Worm (Caenorhabditis elegans): ENCODE data around the gene cyn-17.

cyn-17 gene

DNA sequence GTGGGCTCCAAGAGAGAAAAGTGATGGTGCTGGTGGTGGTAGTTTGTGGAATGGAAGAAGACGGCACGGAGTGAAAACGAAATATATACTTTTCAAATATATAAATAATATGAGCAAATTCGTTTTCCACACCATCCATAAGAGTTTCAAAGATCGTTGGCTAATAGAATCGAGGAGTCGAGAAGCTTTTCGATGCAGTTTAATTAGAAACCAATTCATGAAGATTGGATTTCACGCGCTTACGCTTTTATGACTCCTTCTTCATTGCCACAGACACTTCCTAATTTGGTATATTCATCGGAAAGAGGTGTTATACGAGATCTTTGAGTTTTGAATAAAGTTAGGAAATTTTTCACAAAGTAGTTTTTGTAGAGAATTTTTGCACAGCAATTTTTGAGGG lies 51.2 kb downstream of the cyn-17 start:
- TF ChIP-seq unc-62 (GFP tag; optimal IDR thresholded peaks at IDR 0.05), result no peak

DNA sequence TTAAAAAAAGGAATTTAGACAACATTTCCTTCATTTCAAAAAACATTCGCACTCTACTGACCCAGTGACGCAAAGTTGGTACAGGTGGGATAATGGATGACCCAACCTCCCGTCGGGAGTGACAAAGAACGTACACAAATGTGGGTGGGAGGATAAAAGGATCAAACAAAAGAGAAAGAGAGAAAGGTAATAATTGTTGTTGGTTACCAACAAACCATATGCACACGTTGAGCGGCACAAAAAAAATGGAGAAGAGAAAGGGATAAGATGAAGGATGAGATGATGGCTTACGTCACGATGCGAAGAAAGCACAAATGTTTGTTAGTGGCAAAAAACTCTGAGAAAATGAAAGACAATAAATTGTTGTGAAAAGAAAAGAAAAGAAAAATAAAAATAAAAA lies 52.2 kb downstream of the cyn-17 start:
- TF ChIP-seq unc-62 (GFP tag; optimal IDR thresholded peaks at IDR 0.05), result no peak

DNA sequence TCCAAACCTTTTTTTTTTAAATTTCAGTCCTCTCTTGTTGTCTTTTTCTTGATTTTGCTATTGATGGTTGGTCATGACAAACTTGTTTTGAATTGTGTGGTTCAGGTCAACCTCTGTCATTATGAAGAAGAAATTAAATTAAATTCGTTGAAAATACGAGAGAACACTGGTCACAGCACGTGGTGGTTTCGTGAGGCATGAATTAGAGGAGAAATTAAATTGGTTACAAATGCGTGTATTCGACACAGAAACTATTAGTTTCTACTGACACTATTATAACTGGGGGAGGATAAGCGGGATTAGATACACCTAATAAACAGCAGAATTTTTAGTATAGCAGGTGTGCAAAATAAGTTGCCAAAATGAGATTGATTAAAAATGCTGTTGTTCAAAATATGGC lies 52.6 kb downstream of the cyn-17 start:
- no peak for TF ChIP-seq unc-62 (GFP tag; optimal IDR thresholded peaks at IDR 0.05)

All from whole organism, dauer.